Worm (Caenorhabditis elegans) whole organism, L4 larva: ENCODE results near the gene C49A9.10.
A peak's percentile ranks its signal among the peaks of the same experiment; 100 is the strongest.

Source experiments
- D1046.2 ChIP-seq: fragments of 200-800 bp; sonication (Bioruptor generic); IDR thresholded peaks from 2 replicates; pipeline ENCODE4 v1.3.6; 2022; ENCODE audit warnings: missing genetic modification characterization, missing compliant biosample characterization
- F37D6.2 ChIP-seq: sonication (generic microtip); optimal IDR thresholded peaks from 2 replicates; lab custom pipeline; 2016; ENCODE audit warnings: mild to moderate bottlenecking, missing genetic modification characterization, missing compliant biosample characterization
- F49E8.2 ChIP-seq: sonication (generic microtip); optimal IDR thresholded peaks from 2 replicates; lab custom pipeline; 2016; ENCODE audit warnings: missing compliant biosample characterization, mild to moderate bottlenecking, missing genetic modification characterization, borderline replicate concordance
- R02D3.7 ChIP-seq: fragments of 150-350 bp; sonication (generic microtip); optimal IDR thresholded peaks from 3 replicates; lab custom pipeline; 2014; ENCODE audit warnings: missing biosample characterization, missing genetic modification characterization
- T20F7.1 ChIP-seq: fragments of 200-800 bp; sonication (Bioruptor generic); optimal IDR thresholded peaks from 2 replicates; lab custom pipeline; 2018; ENCODE audit warnings: mild to moderate bottlenecking, missing genetic modification characterization, missing compliant biosample characterization
- Y5F2A.4 ChIP-seq: fragments of 200-800 bp; sonication (Bioruptor generic); optimal IDR thresholded peaks from 2 replicates; lab custom pipeline; 2018; ENCODE audit warnings: mild to moderate bottlenecking, missing genetic modification characterization, missing compliant biosample characterization
- aha-1 ChIP-seq: fragments of 150-350 bp; peaks from one replicate; lab custom pipeline; 2014; ENCODE audit warnings: missing biosample characterization, missing genetic modification characterization
- ama-1 ChIP-seq: fragments of 150-350 bp; optimal IDR thresholded peaks from 2 replicates; lab custom pipeline; 2014; ENCODE audit warnings: inconsistent platforms, mixed read lengths
- ceh-20 ChIP-seq: fragments of 200-800 bp; sonication (Bioruptor generic); IDR thresholded peaks from 2 replicates; pipeline ENCODE4 v1.3.6; 2022; ENCODE audit warnings: missing genetic modification reagents, missing genetic modification characterization, missing compliant biosample characterization
- ceh-28 ChIP-seq: fragments of 150-350 bp; optimal IDR thresholded peaks from 2 replicates; lab custom pipeline; 2014; ENCODE audit warnings: missing biosample characterization, missing genetic modification reagents, missing genetic modification characterization
- ctbp-1 ChIP-seq: fragments of 200-800 bp; sonication (Bioruptor generic); IDR thresholded peaks from 2 replicates; pipeline ENCODE4 v1.3.6; 2022; ENCODE audit warnings: missing genetic modification reagents, missing genetic modification characterization, missing compliant biosample characterization
- daf-16 ChIP-seq, 3 experiments: sonication (generic microtip); optimal IDR thresholded peaks; 2 replicates each; lab custom pipeline; 2016 to 2017; ENCODE audit warnings: missing genetic modification characterization in 3 of 3, missing genetic modification reagents in 3 of 3, mild to moderate bottlenecking in 2 of 3, missing compliant biosample characterization in 2 of 3, missing biosample characterization in 1 of 3, moderate library complexity in 1 of 3
- dmd-9 ChIP-seq: fragments of 200-800 bp; sonication (Bioruptor generic); IDR thresholded peaks from 2 replicates; pipeline ENCODE4 v1.3.6; 2022; ENCODE audit warnings: missing genetic modification reagents, missing genetic modification characterization, missing compliant biosample characterization
- dve-1 ChIP-seq: sonication (generic microtip); optimal IDR thresholded peaks from 2 replicates; lab custom pipeline; 2017; ENCODE audit warnings: antibody characterized with exemption, mild to moderate bottlenecking, missing genetic modification characterization, missing compliant biosample characterization; ENCODE audit not compliant: insufficient read depth
- fkh-10 ChIP-seq: fragments of 150-350 bp; optimal IDR thresholded peaks from 2 replicates; lab custom pipeline; 2014; ENCODE audit warnings: missing biosample characterization, missing genetic modification reagents, missing genetic modification characterization
- fos-1 ChIP-seq: fragments of 150-350 bp; optimal IDR thresholded peaks from 2 replicates; lab custom pipeline; 2014; ENCODE audit warnings: missing biosample characterization, missing genetic modification characterization
- gei-8 ChIP-seq: fragments of 200-800 bp; sonication (Bioruptor generic); optimal IDR thresholded peaks from 2 replicates; lab custom pipeline; 2018; ENCODE audit warnings: mild to moderate bottlenecking, missing genetic modification characterization, missing compliant biosample characterization
- hlh-11 ChIP-seq: fragments of 200-800 bp; sonication (Bioruptor generic); optimal IDR thresholded peaks from 2 replicates; lab custom pipeline; 2018; ENCODE audit warnings: mild to moderate bottlenecking, missing genetic modification characterization, missing compliant biosample characterization
- lin-1 ChIP-seq: fragments of 200-800 bp; sonication (Bioruptor generic); IDR thresholded peaks from 2 replicates; pipeline ENCODE4 v1.3.6; 2022; ENCODE audit warnings: missing genetic modification reagents, missing genetic modification characterization, missing compliant biosample characterization
- lin-13 ChIP-seq: fragments of 150-350 bp; optimal IDR thresholded peaks from 2 replicates; lab custom pipeline; 2014; ENCODE audit warnings: missing biosample characterization, missing genetic modification reagents, missing genetic modification characterization
- lin-15B ChIP-seq: fragments of 150-350 bp; sonication (generic microtip); optimal IDR thresholded peaks from 3 replicates; lab custom pipeline; 2014; ENCODE audit warnings: missing biosample characterization, missing genetic modification characterization
- lin-29 ChIP-seq: fragments of 200-800 bp; sonication (Bioruptor generic); IDR thresholded peaks from 2 replicates; pipeline ENCODE4 v1.3.6; 2022; ENCODE audit warnings: missing genetic modification reagents, missing genetic modification characterization, missing compliant biosample characterization
- lin-38 ChIP-seq: fragments of 200-800 bp; sonication (Bioruptor generic); IDR thresholded peaks from 2 replicates; pipeline ENCODE4 v1.3.6; 2022; ENCODE audit warnings: missing genetic modification reagents, missing genetic modification characterization, missing compliant biosample characterization
- lsy-2 ChIP-seq, 2 experiments: fragments of 150-350 bp in 1 of 2; sonication (generic microtip) in 1 of 2; optimal IDR thresholded peaks; 2 replicates each; lab custom pipeline; 2014 to 2017; ENCODE audit warnings: missing biosample characterization in 2 of 2, missing genetic modification characterization in 2 of 2
- mes-2 ChIP-seq: sonication (generic microtip); optimal IDR thresholded peaks from 2 replicates; lab custom pipeline; 2016; ENCODE audit warnings: missing genotype, mild to moderate bottlenecking, missing genetic modification characterization, missing compliant biosample characterization; ENCODE audit not compliant: poor library complexity, severe bottlenecking
- mxl-2 ChIP-seq: fragments of 200-800 bp; sonication (Bioruptor generic); conservative IDR thresholded peaks from 2 replicates; pipeline ENCODE4 v1.3.6; 2022; ENCODE audit warnings: missing genetic modification reagents, missing genetic modification characterization, missing compliant biosample characterization
- mxl-3 ChIP-seq: fragments of 200-800 bp; sonication (Bioruptor generic); optimal IDR thresholded peaks from 2 replicates; lab custom pipeline; 2018; ENCODE audit warnings: mild to moderate bottlenecking, missing genetic modification characterization, missing compliant biosample characterization
- nhr-11 ChIP-seq: fragments of 150-350 bp; optimal IDR thresholded peaks from 2 replicates; lab custom pipeline; 2014; ENCODE audit warnings: missing biosample characterization, missing genetic modification characterization
- nhr-111 ChIP-seq: fragments of 200-800 bp; sonication (Bioruptor generic); optimal IDR thresholded peaks from 2 replicates; lab custom pipeline; 2018; ENCODE audit warnings: mild to moderate bottlenecking, missing genetic modification characterization, missing compliant biosample characterization
- nhr-237 ChIP-seq: sonication (generic microtip); optimal IDR thresholded peaks from 2 replicates; lab custom pipeline; 2017; ENCODE audit warnings: missing biosample characterization, missing genetic modification characterization
- nhr-6 ChIP-seq: fragments of 150-350 bp; optimal IDR thresholded peaks from 2 replicates; lab custom pipeline; 2014; ENCODE audit warnings: missing biosample characterization, missing genetic modification characterization
- nhr-76 ChIP-seq: fragments of 150-350 bp; optimal IDR thresholded peaks from 2 replicates; lab custom pipeline; 2014; ENCODE audit warnings: missing biosample characterization, missing genetic modification characterization
- php-3 ChIP-seq: fragments of 200-800 bp; sonication (Bioruptor generic); IDR thresholded peaks from 2 replicates; pipeline ENCODE4 v1.3.6; 2022; ENCODE audit warnings: missing genetic modification reagents, missing genetic modification characterization, missing compliant biosample characterization
- rbr-2 ChIP-seq: sonication (generic microtip); optimal IDR thresholded peaks from 2 replicates; lab custom pipeline; 2016; ENCODE audit warnings: missing genotype, missing genetic modification characterization, missing compliant biosample characterization
- sdz-12 ChIP-seq: fragments of 200-800 bp; sonication (Bioruptor generic); optimal IDR thresholded peaks from 2 replicates; lab custom pipeline; 2018; ENCODE audit warnings: mild to moderate bottlenecking, missing genetic modification characterization, missing compliant biosample characterization
- snpc-1.2 ChIP-seq: fragments of 200-800 bp; sonication (Bioruptor generic); IDR thresholded peaks from 2 replicates; pipeline ENCODE4 v1.3.6; 2022; ENCODE audit warnings: missing genetic modification reagents, missing genetic modification characterization, missing compliant biosample characterization
- spr-1 ChIP-seq: sonication (generic microtip); optimal IDR thresholded peaks from 2 replicates; lab custom pipeline; 2016; ENCODE audit warnings: mild to moderate bottlenecking, missing genetic modification characterization, missing compliant biosample characterization
- spr-3 ChIP-seq: fragments of 200-800 bp; sonication (Bioruptor generic); optimal IDR thresholded peaks from 2 replicates; lab custom pipeline; 2018; ENCODE audit warnings: mild to moderate bottlenecking, missing genetic modification characterization, missing compliant biosample characterization
- unc-130 ChIP-seq: sonication (generic microtip); optimal IDR thresholded peaks from 2 replicates; lab custom pipeline; 2016; ENCODE audit warnings: missing genetic modification reagents, missing genetic modification characterization, missing compliant biosample characterization
- unc-62 ChIP-seq, 3 experiments: fragments of 150-350 bp in 1 of 3; sonication (generic microtip); optimal IDR thresholded peaks in 2 of 3; peaks in 1 of 3; 1 replicate in 1 of 3; 2 replicates in 2 of 3; lab custom pipeline; 2014 to 2017; ENCODE audit warnings: missing biosample characterization in 3 of 3, missing genetic modification characterization in 3 of 3, missing genetic modification reagents in 3 of 3, missing genotype in 1 of 3
- vab-7 ChIP-seq: fragments of 200-800 bp; sonication (Bioruptor generic); IDR thresholded peaks from 2 replicates; pipeline ENCODE4 v1.3.6; 2022; ENCODE audit warnings: missing genetic modification reagents, missing genetic modification characterization, missing compliant biosample characterization
- zip-11 ChIP-seq: fragments of 200-800 bp; sonication (Bioruptor generic); IDR thresholded peaks from 2 replicates; pipeline ENCODE4 v1.3.6; 2022; ENCODE audit warnings: missing genetic modification characterization, missing compliant biosample characterization
- ztf-11 ChIP-seq: fragments of 150-350 bp; optimal IDR thresholded peaks from 2 replicates; lab custom pipeline; 2014; ENCODE audit warnings: missing biosample characterization, missing genetic modification characterization

Gene C49A9.10

ce11 chrIV:6177383-6177782 is 28.8 kb downstream of the C49A9.10 start:
- TF ChIP-seq lin-1 (GFP tag; lab: Robert Waterston, UW): no peak
- 0 out of 2 replicates have a peak, but pooled peaks have one; percentile 13 for TF ChIP-seq ctbp-1 (GFP tag; lab: Robert Waterston, UW)

ce11 chrIV:6172959-6173358 is 33.2 kb downstream of the C49A9.10 start:
- TF ChIP-seq nhr-237 (tag; lab: Kevin White, UChicago) (no peak), vab-7 (GFP tag; lab: Robert Waterston, UW) (no peak), fkh-10 (GFP tag; lab: Kevin White, UChicago) (peak; percentile 32)

- TF ChIP-seq unc-62 (GFP tag; optimal IDR thresholded peaks at IDR 0.05 in 1 of 2; lab: Kevin White, UChicago) (peak in 1 of 2 experiments; percentile 93), unc-62 (tag; optimal IDR thresholded peaks at IDR 0.05; lab: Kevin White, UChicago) (no peak), R02D3.7 (tag; lab: Kevin White, UChicago) (no peak), F37D6.2 (no peak)
These were observed 40.4 kb downstream of the C49A9.10 start for ce11 chrIV:6165787-6166186.

ce11 chrIV:6159616-6160015 is 46.5 kb downstream of the C49A9.10 start:
- TF ChIP-seq spr-3 (GFP tag; lab: Kevin White, UChicago) (no peak), mxl-2 (no peak), sdz-12 (GFP tag; lab: Kevin White, UChicago) (no peak), D1046.2 (GFP tag; lab: Robert Waterston, UW) (no peak), vab-7 (GFP tag; lab: Robert Waterston, UW) (no peak), ceh-20 (GFP tag; lab: Robert Waterston, UW) (no peak), rbr-2 (tag; lab: Kevin White, UChicago) (no peak), fos-1 (tag; lab: Kevin White, UChicago) (no peak), php-3 (GFP tag; lab: Robert Waterston, UW) (no peak), lsy-2 (tag; optimal IDR thresholded peaks at IDR 0.05; lab: Kevin White, UChicago) (no peak), daf-16 (GFP tag; optimal IDR thresholded peaks at IDR 0.05; lab: Kevin White, UChicago) (no peak), daf-16 (tag; optimal IDR thresholded peaks at IDR 0.05; lab: Kevin White, UChicago) (no peak), unc-130 (GFP tag; lab: Kevin White, UChicago) (no peak), ceh-28 (tag; lab: Kevin White, UChicago) (no peak), nhr-76 (tag; lab: Kevin White, UChicago) (no peak), dmd-9 (GFP tag; lab: Robert Waterston, UW) (no peak), lin-29 (GFP tag; lab: Robert Waterston, UW) (no peak), lin-13 (GFP tag; lab: Kevin White, UChicago) (no peak), spr-1 (no peak), mxl-3 (no peak)
- TF ChIP-seq, all 104 proteins: peak for 0

ce11 chrIV:6156833-6157232 is 49.3 kb downstream of the C49A9.10 start, which contains the start of gene C11D2.4:
TSS of gene C11D2.4 (minus strand) at chrIV:6156960.
- no peak for TF ChIP-seq nhr-111 (GFP tag; lab: Kevin White, UChicago)
- no peak for TF ChIP-seq aha-1
- TF ChIP-seq hlh-11 (tag; lab: Kevin White, UChicago): no peak
- no peak for TF ChIP-seq ztf-11 (tag; lab: Kevin White, UChicago)
- TF ChIP-seq mes-2 (tag; lab: Kevin White, UChicago): no peak
- peak in 1 of 2 experiments; percentile 63 for TF ChIP-seq unc-62 (GFP tag; optimal IDR thresholded peaks at IDR 0.05 in 1 of 2; lab: Kevin White, UChicago)
- TF ChIP-seq unc-62 (tag; optimal IDR thresholded peaks at IDR 0.05; lab: Kevin White, UChicago): no peak
- no peak for TF ChIP-seq dve-1
- TF ChIP-seq nhr-6 (tag; lab: Kevin White, UChicago): no peak
- no peak for TF ChIP-seq ama-1 (lab: Kevin White, UChicago)
- peak; percentile 86 for TF ChIP-seq snpc-1.2 (GFP tag; lab: Robert Waterston, UW)
- no peak for TF ChIP-seq daf-16 (GFP tag; optimal IDR thresholded peaks at IDR 0.05; lab: Kevin White, UChicago)
- TF ChIP-seq daf-16 (tag; optimal IDR thresholded peaks at IDR 0.05; lab: Kevin White, UChicago): peak; percentile 49
- TF ChIP-seq rbr-2 (tag; lab: Kevin White, UChicago): peak; percentile 24
- no peak for TF ChIP-seq Y5F2A.4 (GFP tag; lab: Kevin White, UChicago)
- TF ChIP-seq zip-11 (GFP tag; lab: Robert Waterston, UW): no peak
- TF ChIP-seq spr-3 (GFP tag; lab: Kevin White, UChicago): no peak
- no peak for TF ChIP-seq gei-8 (GFP tag; lab: Kevin White, UChicago)
- TF ChIP-seq nhr-11 (tag; lab: Kevin White, UChicago): no peak
- TF ChIP-seq F49E8.2: no peak
- peak; percentile 60 for TF ChIP-seq T20F7.1 (GFP tag; lab: Kevin White, UChicago)
- peak; percentile 43; the same call in 1 of the 2 replicates for TF ChIP-seq lin-38 (GFP tag; lab: Robert Waterston, UW)
- no peak for TF ChIP-seq nhr-76 (tag; lab: Kevin White, UChicago)
- no peak for TF ChIP-seq lin-15B (tag; lab: Kevin White, UChicago)
